ENCODE assay signal across 5 fruit fly cellular contexts in the genomic region with DNA sequence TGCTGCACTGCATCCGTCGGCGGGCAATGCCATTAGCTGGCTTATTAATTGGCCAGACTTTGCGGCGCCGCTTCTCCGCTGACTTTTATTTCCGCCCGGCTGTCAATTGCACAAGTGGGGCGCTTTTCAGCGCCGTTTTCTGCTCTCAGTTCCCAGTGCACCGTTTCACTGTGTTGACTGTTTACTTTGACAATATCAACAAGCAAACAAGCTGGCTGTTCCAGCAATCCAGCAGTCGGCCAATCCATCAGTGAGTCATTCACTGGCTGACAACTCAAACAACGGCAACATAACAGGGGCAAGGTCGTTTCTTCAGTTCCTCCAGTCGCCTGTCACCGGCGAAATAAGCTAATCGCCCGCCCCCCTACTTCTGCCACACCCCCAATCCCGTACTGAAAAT.
TF ChIP-seq lines count a peak whose summit lies in the region.

No protein-coding gene starts in this region.

- TF ChIP-seq CTCF in whole organism, embryonic (GFP tag; optimal IDR thresholded peaks at IDR 0.05; lab: Kevin White, UChicago): peak; percentile 63

TF ChIP-seq in whole organism, adult, 20 proteins besides CTCF, POLR2A, EP300 and RAD21:
- TF ChIP-seq ovo (GFP tag; optimal IDR thresholded peaks at IDR 0.05; lab: Kevin White, UChicago): no peak
- no peak for TF ChIP-seq CG33017 (tag; optimal IDR thresholded peaks at IDR 0.05; lab: Kevin White, UChicago)
- no peak for TF ChIP-seq CG12768 (GFP tag; optimal IDR thresholded peaks at IDR 0.05; lab: Kevin White, UChicago)
- peak; percentile 14 for TF ChIP-seq Crg-1 (GFP tag; optimal IDR thresholded peaks at IDR 0.05; lab: Kevin White, UChicago)
- no peak for TF ChIP-seq cnc (optimal IDR thresholded peaks at IDR 0.05; lab: Kevin White, UChicago)
- TF ChIP-seq Mnt (GFP tag; optimal IDR thresholded peaks at IDR 0.05; lab: Kevin White, UChicago): no peak
- TF ChIP-seq CG7045 (GFP tag; optimal IDR thresholded peaks at IDR 0.05; lab: Kevin White, UChicago): peak; percentile 53
- no peak for TF ChIP-seq tj (GFP tag; optimal IDR thresholded peaks at IDR 0.05; lab: Kevin White, UChicago)
- TF ChIP-seq CG7101 (tag; optimal IDR thresholded peaks at IDR 0.05; lab: Kevin White, UChicago): peak; percentile 22
- TF ChIP-seq CG1620 (GFP tag; optimal IDR thresholded peaks at IDR 0.05; lab: Kevin White, UChicago): no peak
- TF ChIP-seq cic (GFP tag; optimal IDR thresholded peaks at IDR 0.05; lab: Kevin White, UChicago): no peak

TF ChIP-seq in whole organism, embryonic, 481 proteins besides CTCF, POLR2A, EP300 and RAD21 (continues in another document):
- TF ChIP-seq pita (GFP tag; optimal IDR thresholded peaks at IDR 0.05; lab: Kevin White, UChicago) (no peak), D19B (GFP tag; optimal IDR thresholded peaks at IDR 0.05; lab: Kevin White, UChicago) (peak; percentile 16), CG5953 (GFP tag; IDR thresholded peaks at IDR 0.05; lab: Robert Waterston, UW) (peak; percentile 68), dpn (GFP tag; optimal IDR thresholded peaks at IDR 0.05; lab: Kevin White, UChicago) (peak; percentile 63 to 65), zen (tag; optimal IDR thresholded peaks at IDR 0.05; lab: Kevin White, UChicago) (peak; percentile 16), CkIIα-i1 (GFP tag; IDR thresholded peaks at IDR 0.05; lab: Robert Waterston, UW) (peak; percentile 47; the same call in 1 of the 2 replicates), vfl (GFP tag; optimal IDR thresholded peaks at IDR 0.05; lab: Kevin White, UChicago) (no peak), CG18011 (GFP tag; optimal IDR thresholded peaks at IDR 0.05; lab: Kevin White, UChicago) (peak; percentile 6), CG14050 (GFP tag; IDR thresholded peaks at IDR 0.05; lab: Robert Waterston, UW) (peak; percentile 71), HLHmδ (GFP tag; optimal IDR thresholded peaks at IDR 0.05; lab: Kevin White, UChicago) (peak; percentile 89), Doc2 (GFP tag; IDR thresholded peaks at IDR 0.05; lab: Robert Waterston, UW) (no peak), zfh1 (GFP tag; IDR thresholded peaks at IDR 0.05; lab: Robert Waterston, UW) (peak; percentile 79), tll (GFP tag; optimal IDR thresholded peaks at IDR 0.05; lab: Kevin White, UChicago) (no peak), CG17802 (tag; optimal IDR thresholded peaks at IDR 0.05; lab: Kevin White, UChicago) (peak; percentile 58), sna (GFP tag; IDR thresholded peaks at IDR 0.05; lab: Robert Waterston, UW; ENCODE audit: partially characterized antibody) (no peak), lbe (GFP tag; optimal IDR thresholded peaks at IDR 0.05; lab: Kevin White, UChicago) (peak; percentile 24), Asciz (GFP tag; optimal IDR thresholded peaks at IDR 0.05; lab: Kevin White, UChicago) (peak; percentile 95), CG2712 (tag; optimal IDR thresholded peaks at IDR 0.05; lab: Kevin White, UChicago) (peak; percentile 61), crp (GFP tag; optimal IDR thresholded peaks at IDR 0.05; lab: Kevin White, UChicago) (peak in 1 of 2 experiments; percentile 43)

TF ChIP-seq in whole organism, prepupa, 60 proteins besides CTCF, POLR2A, EP300 and RAD21 (continues in another document):
- TF ChIP-seq salr (GFP tag; optimal IDR thresholded peaks at IDR 0.05; lab: Kevin White, UChicago): peak; percentile 47 to 87
- TF ChIP-seq fkh (GFP tag; optimal IDR thresholded peaks at IDR 0.05; lab: Kevin White, UChicago): peak; percentile 89
- peak; percentile 30 for TF ChIP-seq CG6276 (GFP tag; optimal IDR thresholded peaks at IDR 0.05; lab: Kevin White, UChicago)
- peak; percentile 69 for TF ChIP-seq OdsH (GFP tag; optimal IDR thresholded peaks at IDR 0.05; lab: Kevin White, UChicago)
- TF ChIP-seq Met (GFP tag; optimal IDR thresholded peaks at IDR 0.05; lab: Kevin White, UChicago): peak; percentile 47
- TF ChIP-seq CG11294 (GFP tag; IDR thresholded peaks at IDR 0.05; lab: Robert Waterston, UW): peak; percentile 37; the same call in 1 of the 2 replicates
- peak; percentile 73 for TF ChIP-seq CG1621 (tag; optimal IDR thresholded peaks at IDR 0.05; lab: Kevin White, UChicago)
- TF ChIP-seq Smox (GFP tag; optimal IDR thresholded peaks at IDR 0.05; lab: Kevin White, UChicago): peak; percentile 46
- peak; percentile 32 for TF ChIP-seq CG11902 (GFP tag; optimal IDR thresholded peaks at IDR 0.05; lab: Kevin White, UChicago)
- TF ChIP-seq svp (GFP tag; lab: Kevin White, UChicago): peak; percentile 54
- peak; percentile 45 for TF ChIP-seq Sox14 (GFP tag; optimal IDR thresholded peaks at IDR 0.05; lab: Kevin White, UChicago)
- peak; percentile 80 for TF ChIP-seq CG3919 (GFP tag; optimal IDR thresholded peaks at IDR 0.05; lab: Kevin White, UChicago)
- peak; percentile 5 for TF ChIP-seq CG31627 (GFP tag; optimal IDR thresholded peaks at IDR 0.05; lab: Kevin White, UChicago)
- peak; percentile 77 for TF ChIP-seq spab (GFP tag; optimal IDR thresholded peaks at IDR 0.05; lab: Kevin White, UChicago)
- TF ChIP-seq Blimp-1 (GFP tag; optimal IDR thresholded peaks at IDR 0.05; lab: Kevin White, UChicago): peak; percentile 40
- peak; percentile 83 for TF ChIP-seq CG10669 (GFP tag; optimal IDR thresholded peaks at IDR 0.05; lab: Kevin White, UChicago)
- TF ChIP-seq CG11762 (GFP tag; optimal IDR thresholded peaks at IDR 0.05; lab: Kevin White, UChicago; ENCODE audit: insufficient read depth): peak; percentile 40
- TF ChIP-seq CG6163 (GFP tag; IDR thresholded peaks at IDR 0.05; lab: Robert Waterston, UW): peak; percentile 84
- TF ChIP-seq CG6792 (GFP tag; optimal IDR thresholded peaks at IDR 0.05; lab: Kevin White, UChicago): peak; percentile 80

TF ChIP-seq in whole organism, pupa, 21 proteins besides CTCF, POLR2A, EP300 and RAD21 (continues in another document):
- peak; percentile 71 for TF ChIP-seq Pif1B (GFP tag; optimal IDR thresholded peaks at IDR 0.05; lab: Kevin White, UChicago)
- TF ChIP-seq CG34367 (tag; optimal IDR thresholded peaks at IDR 0.05; lab: Kevin White, UChicago): peak; percentile 79
- TF ChIP-seq Snoo (tag; optimal IDR thresholded peaks at IDR 0.05; lab: Kevin White, UChicago): peak; percentile 65
- TF ChIP-seq CG4496 (GFP tag; IDR thresholded peaks at IDR 0.05; lab: Robert Waterston, UW): peak; percentile 89; the same call in 2 of the 3 replicates
- peak; percentile 12; the same call in 1 of the 2 replicates for TF ChIP-seq CG12605 (GFP tag; IDR thresholded peaks at IDR 0.05; lab: Robert Waterston, UW)
- TF ChIP-seq D1 (tag; optimal IDR thresholded peaks at IDR 0.05; lab: Kevin White, UChicago): no peak
- peak; percentile 68 for TF ChIP-seq gl (tag; optimal IDR thresholded peaks at IDR 0.05; lab: Kevin White, UChicago)
- TF ChIP-seq CG32121 (GFP tag; IDR thresholded peaks at IDR 0.05; lab: Robert Waterston, UW): peak; percentile 73
- peak; percentile 59 for TF ChIP-seq CG15710 (tag; optimal IDR thresholded peaks at IDR 0.05; lab: Kevin White, UChicago)
- TF ChIP-seq CG10348 (GFP tag; IDR thresholded peaks at IDR 0.05; lab: Robert Waterston, UW): no peak
- peak; percentile 84 for TF ChIP-seq Pif1A (GFP tag; optimal IDR thresholded peaks at IDR 0.05; lab: Kevin White, UChicago)
- TF ChIP-seq CG17806 (tag; optimal IDR thresholded peaks at IDR 0.05; lab: Kevin White, UChicago): peak; percentile 44
- TF ChIP-seq CG8301 (tag; optimal IDR thresholded peaks at IDR 0.05; lab: Kevin White, UChicago): peak; percentile 38
- peak; percentile 58; the same call in 1 of the 2 replicates for TF ChIP-seq rn (GFP tag; IDR thresholded peaks at IDR 0.05; lab: Robert Waterston, UW)
- peak; percentile 65 for TF ChIP-seq CG14655 (GFP tag; optimal IDR thresholded peaks at IDR 0.05; lab: Kevin White, UChicago)
- peak; percentile 60 for TF ChIP-seq CG13204 (GFP tag; optimal IDR thresholded peaks at IDR 0.05; lab: Kevin White, UChicago)
- peak; percentile 66 for TF ChIP-seq CG8159 (tag; optimal IDR thresholded peaks at IDR 0.05; lab: Kevin White, UChicago)
- TF ChIP-seq Ets98B (GFP tag; IDR thresholded peaks at IDR 0.05; lab: Robert Waterston, UW): peak; percentile 79
- 0 out of 3 replicates have a peak, but pooled peaks have one; percentile 39 for TF ChIP-seq fd96Ca (GFP tag; IDR thresholded peaks at IDR 0.05; lab: Robert Waterston, UW)
- TF ChIP-seq CG9948 (tag; optimal IDR thresholded peaks at IDR 0.05; lab: Kevin White, UChicago): peak; percentile 35

TF ChIP-seq in whole organism, wandering third instar larva, 38 proteins besides CTCF, POLR2A, EP300 and RAD21 (continues in another document):
- peak; percentile 70 for TF ChIP-seq h (GFP tag; optimal IDR thresholded peaks at IDR 0.05; lab: Kevin White, UChicago)
- peak; percentile 62 for TF ChIP-seq dmrt93B (GFP tag; optimal IDR thresholded peaks at IDR 0.05; lab: Kevin White, UChicago)
- TF ChIP-seq fru (GFP tag; optimal IDR thresholded peaks at IDR 0.05; lab: Kevin White, UChicago): peak; percentile 60
- peak; percentile 38 for TF ChIP-seq HLH106 (tag; optimal IDR thresholded peaks at IDR 0.05; lab: Kevin White, UChicago)
- TF ChIP-seq sage (GFP tag; optimal IDR thresholded peaks at IDR 0.05; lab: Kevin White, UChicago): no peak
- no peak for TF ChIP-seq Hr78 (GFP tag; optimal IDR thresholded peaks at IDR 0.05; lab: Kevin White, UChicago)
- TF ChIP-seq rgr (GFP tag; optimal IDR thresholded peaks at IDR 0.05; lab: Kevin White, UChicago): peak; percentile 72
- TF ChIP-seq CG32264 (GFP tag; optimal IDR thresholded peaks at IDR 0.05; lab: Kevin White, UChicago): peak; percentile 61
- TF ChIP-seq psq (GFP tag; optimal IDR thresholded peaks at IDR 0.05; lab: Kevin White, UChicago): peak; percentile 41
- TF ChIP-seq Dfd (GFP tag; optimal IDR thresholded peaks at IDR 0.05; lab: Kevin White, UChicago): no peak
- TF ChIP-seq Rel (GFP tag; optimal IDR thresholded peaks at IDR 0.05; lab: Kevin White, UChicago): no peak
- TF ChIP-seq Rel (tag; optimal IDR thresholded peaks at IDR 0.05; lab: Kevin White, UChicago): no peak
- peak; percentile 53 for TF ChIP-seq OdsH (GFP tag; optimal IDR thresholded peaks at IDR 0.05; lab: Kevin White, UChicago)
- peak; percentile 2 for TF ChIP-seq ey (GFP tag; optimal IDR thresholded peaks at IDR 0.05; lab: Kevin White, UChicago)
- peak; percentile 6 for TF ChIP-seq GATAd (GFP tag; optimal IDR thresholded peaks at IDR 0.05; lab: Kevin White, UChicago)
- peak; percentile 46 for TF ChIP-seq br (GFP tag; optimal IDR thresholded peaks at IDR 0.05; lab: Kevin White, UChicago)
- TF ChIP-seq Jra (GFP tag; optimal IDR thresholded peaks at IDR 0.05; lab: Kevin White, UChicago): peak; percentile 49
- peak in 1 of 2 experiments; percentile 64 for TF ChIP-seq foxo (GFP tag; optimal IDR thresholded peaks at IDR 0.05; lab: Kevin White, UChicago)
- TF ChIP-seq dsf (GFP tag; optimal IDR thresholded peaks at IDR 0.05; lab: Kevin White, UChicago; ENCODE audit: borderline replicate concordance): no peak
- peak; percentile 48 for TF ChIP-seq tai (GFP tag; optimal IDR thresholded peaks at IDR 0.05; lab: Kevin White, UChicago)
- peak; percentile 97 for TF ChIP-seq Hr83 (GFP tag; optimal IDR thresholded peaks at IDR 0.05; lab: Kevin White, UChicago; ENCODE audit: poor library complexity, severe bottlenecking)
- TF ChIP-seq Hnf4 (GFP tag; optimal IDR thresholded peaks at IDR 0.05; lab: Kevin White, UChicago): peak; percentile 52
- no peak for TF ChIP-seq CrebA (GFP tag; optimal IDR thresholded peaks at IDR 0.05; lab: Kevin White, UChicago; ENCODE audit: borderline replicate concordance)
